Worm (Caenorhabditis elegans) whole organism, mixed stage, embryonic: ENCODE data around the gene T24D5.3.
"Not testable (repeated sequence)": the region's sequence is repeated elsewhere in the genome, so short reads cannot be mapped to it uniquely, and the experiment has no call there.

ENCODE experiments used
- bed-3 ChIP-seq: fragments of 200-800 bp; sonication (Bioruptor generic); optimal IDR thresholded peaks from 3 replicates; lab custom pipeline; 2018; ENCODE audit warnings: mild to moderate bottlenecking, missing genetic modification characterization, moderate library complexity, missing compliant biosample characterization
- blmp-1 ChIP-seq: fragments of 150-350 bp; optimal IDR thresholded peaks from 2 replicates; lab custom pipeline; 2014; ENCODE audit warnings: missing biosample characterization, missing genetic modification characterization
- ceh-39 ChIP-seq: fragments of 150-350 bp; optimal IDR thresholded peaks from 2 replicates; lab custom pipeline; 2014; ENCODE audit warnings: missing biosample characterization, missing genetic modification characterization
- ceh-43 ChIP-seq: fragments of 200-800 bp; sonication (Bioruptor generic); optimal IDR thresholded peaks from 2 replicates; lab custom pipeline; 2018; ENCODE audit warnings: mild to moderate bottlenecking, missing genetic modification characterization, moderate library complexity, missing compliant biosample characterization
- ceh-83 ChIP-seq: fragments of 200-800 bp; sonication (Bioruptor generic); optimal IDR thresholded peaks from 2 replicates; lab custom pipeline; 2018; ENCODE audit warnings: mild to moderate bottlenecking, missing genetic modification characterization, missing compliant biosample characterization
- ces-1 ChIP-seq: fragments of 150-350 bp; optimal IDR thresholded peaks from 2 replicates; lab custom pipeline; 2014; ENCODE audit warnings: missing biosample characterization, missing genetic modification reagents, missing genetic modification characterization
- drap-1 ChIP-seq: fragments of 200-800 bp; sonication (Bioruptor generic); optimal IDR thresholded peaks from 3 replicates; lab custom pipeline; 2018; ENCODE audit warnings: mild to moderate bottlenecking, missing genetic modification characterization, missing compliant biosample characterization
- elt-1 ChIP-seq: sonication (generic microtip); optimal IDR thresholded peaks from 2 replicates; lab custom pipeline; 2017; ENCODE audit warnings: missing genetic modification characterization, mild to moderate bottlenecking, missing compliant biosample characterization, antibody characterized with exemption, moderate library complexity, borderline replicate concordance; ENCODE audit not compliant: insufficient read depth
- flh-1 ChIP-seq: fragments of 200-800 bp; sonication (Bioruptor generic); optimal IDR thresholded peaks from 2 replicates; lab custom pipeline; 2018; ENCODE audit warnings: mild to moderate bottlenecking, missing genetic modification characterization, moderate library complexity, missing compliant biosample characterization
- ham-2 ChIP-seq: fragments of 200-800 bp; sonication (Bioruptor generic); optimal IDR thresholded peaks from 2 replicates; lab custom pipeline; 2018; ENCODE audit warnings: mild to moderate bottlenecking, missing genetic modification characterization, missing compliant biosample characterization
- hlh-1 ChIP-seq: fragments of 150-350 bp; optimal IDR thresholded peaks from 2 replicates; lab custom pipeline; 2014; ENCODE audit warnings: missing biosample characterization, missing genetic modification reagents, missing genetic modification characterization
- lin-13 ChIP-seq: fragments of 150-350 bp; optimal IDR thresholded peaks from 2 replicates; lab custom pipeline; 2014; ENCODE audit warnings: missing biosample characterization, missing genetic modification characterization
- lin-32 ChIP-seq: fragments of 200-800 bp; sonication (Bioruptor generic); optimal IDR thresholded peaks from 2 replicates; lab custom pipeline; 2018; ENCODE audit warnings: mild to moderate bottlenecking, missing genetic modification characterization, missing compliant biosample characterization
- lsy-2 ChIP-seq: fragments of 150-350 bp; optimal IDR thresholded peaks from 2 replicates; lab custom pipeline; 2014; ENCODE audit warnings: missing biosample characterization, missing genetic modification characterization
- mab-5 ChIP-seq: fragments of 150-350 bp; optimal IDR thresholded peaks from 2 replicates; lab custom pipeline; 2014; ENCODE audit warnings: missing biosample characterization, missing genetic modification characterization
- mep-1 ChIP-seq: fragments of 150-350 bp; optimal IDR thresholded peaks from 2 replicates; lab custom pipeline; 2017; ENCODE audit warnings: missing biosample characterization, missing genetic modification reagents, missing genetic modification characterization, inconsistent platforms
- mls-2 ChIP-seq: sonication (generic microtip); optimal IDR thresholded peaks from 2 replicates; lab custom pipeline; 2016; ENCODE audit warnings: mild to moderate bottlenecking, missing genetic modification characterization, moderate library complexity, missing compliant biosample characterization
- nhr-12 ChIP-seq: fragments of 150-350 bp; optimal IDR thresholded peaks from 2 replicates; lab custom pipeline; 2014; ENCODE audit warnings: missing biosample characterization, missing genetic modification characterization
- nhr-237 ChIP-seq: fragments of 150-350 bp; optimal IDR thresholded peaks from 2 replicates; lab custom pipeline; 2014; ENCODE audit warnings: missing biosample characterization, missing genetic modification characterization
- nhr-28 ChIP-seq: fragments of 150-350 bp; optimal IDR thresholded peaks from 2 replicates; lab custom pipeline; 2014; ENCODE audit warnings: missing biosample characterization, missing genetic modification characterization
- nhr-76 ChIP-seq: sonication (generic microtip); optimal IDR thresholded peaks from 2 replicates; lab custom pipeline; 2017; ENCODE audit warnings: missing biosample characterization, missing genetic modification characterization
- pha-4 ChIP-seq: fragments of 150-350 bp; optimal IDR thresholded peaks from 2 replicates; lab custom pipeline; 2018; ENCODE audit warnings: missing biosample characterization, missing genetic modification reagents, missing genetic modification characterization
- sem-2 ChIP-seq: fragments of 200-800 bp; sonication (Bioruptor generic); optimal IDR thresholded peaks from 2 replicates; lab custom pipeline; 2018; ENCODE audit warnings: mild to moderate bottlenecking, missing genetic modification characterization, missing compliant biosample characterization
- snpc-4 ChIP-seq: fragments of 150-350 bp; optimal IDR thresholded peaks from 2 replicates; lab custom pipeline; 2014; ENCODE audit warnings: missing biosample characterization, missing genetic modification characterization
- sptf-1 ChIP-seq: sonication (generic microtip); optimal IDR thresholded peaks from 2 replicates; lab custom pipeline; 2017; ENCODE audit warnings: mild to moderate bottlenecking, missing genetic modification characterization, moderate library complexity, missing compliant biosample characterization
- unc-120 ChIP-seq: sonication (generic microtip); optimal IDR thresholded peaks from 2 replicates; lab custom pipeline; 2017; ENCODE audit warnings: missing genetic modification characterization, missing compliant biosample characterization; ENCODE audit not compliant: poor library complexity, severe bottlenecking
- unc-39 ChIP-seq: fragments of 150-350 bp; optimal IDR thresholded peaks from 2 replicates; lab custom pipeline; 2014; ENCODE audit warnings: missing biosample characterization, missing genetic modification characterization
- unc-62 ChIP-seq: fragments of 150-350 bp; optimal IDR thresholded peaks from 2 replicates; lab custom pipeline; 2014; ENCODE audit warnings: missing biosample characterization, missing genetic modification reagents, missing genetic modification characterization
- zip-8 ChIP-seq: fragments of 150-350 bp; optimal IDR thresholded peaks from 2 replicates; lab custom pipeline; 2014; ENCODE audit warnings: missing biosample characterization, missing genetic modification characterization
- ztf-11 ChIP-seq: fragments of 150-350 bp; optimal IDR thresholded peaks from 2 replicates; lab custom pipeline; 2014; ENCODE audit warnings: missing biosample characterization, missing genetic modification characterization

T24D5.3 gene

DNA sequence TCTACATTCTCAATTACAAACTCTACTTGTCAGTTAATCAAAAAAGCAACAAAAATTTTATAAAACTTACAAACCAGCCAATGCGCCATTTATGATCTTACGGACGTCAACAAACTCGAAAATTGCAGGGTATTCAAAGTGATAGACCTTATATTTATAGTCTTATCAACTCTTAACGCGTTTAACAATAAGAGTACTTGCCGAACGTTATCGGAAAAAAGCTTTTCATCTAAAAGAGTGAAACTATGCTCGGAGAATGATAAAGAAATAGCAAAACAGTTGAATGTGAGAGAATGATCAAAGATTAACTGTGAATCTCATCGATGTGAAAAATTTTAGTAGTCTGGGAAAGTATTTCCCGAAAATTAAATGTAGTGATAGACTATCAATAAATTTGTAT, 16.1 kb downstream of the T24D5.3 start:
- no peak for TF ChIP-seq hlh-1 (tag; lab: Kevin White, UChicago)
- TF ChIP-seq nhr-12 (tag; lab: Kevin White, UChicago), result no peak
- TF ChIP-seq sem-2, result no peak
- no peak for TF ChIP-seq unc-39 (tag; lab: Kevin White, UChicago)
- no peak for TF ChIP-seq blmp-1 (tag; lab: Kevin White, UChicago)
- TF ChIP-seq nhr-237 (tag; lab: Kevin White, UChicago), result no peak
- no peak for TF ChIP-seq nhr-28 (tag; lab: Kevin White, UChicago)
- TF ChIP-seq unc-120 (tag; lab: Kevin White, UChicago), result no peak
- no peak for TF ChIP-seq ceh-39 (tag; lab: Kevin White, UChicago)
- TF ChIP-seq mab-5 (tag; lab: Kevin White, UChicago), result no peak
- TF ChIP-seq ces-1 (GFP tag; lab: Kevin White, UChicago), result no peak
- no peak for TF ChIP-seq lsy-2 (tag; lab: Kevin White, UChicago)
- TF ChIP-seq lin-32 (GFP tag; lab: Kevin White, UChicago), result no peak
- TF ChIP-seq drap-1 (GFP tag; lab: Kevin White, UChicago), result no peak
- no peak for TF ChIP-seq bed-3 (GFP tag; lab: Kevin White, UChicago)
- TF ChIP-seq ceh-83, result no peak
- TF ChIP-seq, all 35 proteins: peak for 0

DNA sequence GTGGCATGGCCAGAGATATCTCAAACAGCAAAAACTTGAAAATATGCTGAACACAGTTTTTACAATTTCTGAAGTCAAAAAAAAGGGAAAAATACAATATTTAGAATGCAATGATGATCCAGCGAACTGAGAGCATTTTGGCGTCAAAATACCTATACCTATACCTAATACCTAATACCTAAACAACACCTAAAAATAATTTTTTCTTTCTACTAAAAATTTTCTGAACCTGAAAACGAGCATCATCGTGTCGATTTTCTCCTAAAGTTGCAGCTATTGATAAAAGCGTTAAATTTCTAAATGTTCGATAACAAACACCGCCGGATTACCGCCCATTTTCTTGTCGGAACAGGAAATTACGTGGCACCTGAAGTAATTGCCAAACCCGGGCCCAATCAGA, 17.0 kb downstream of the T24D5.3 start, which contains the start of gene T24D5.4:
Gene T24D5.4 (plus strand): TSS at position 301 of the 400 bp plus-strand sequence.
- TF ChIP-seq sptf-1 (no peak), drap-1 (GFP tag; lab: Kevin White, UChicago) (no peak), mep-1 (tag; lab: Kevin White, UChicago) (no peak), ceh-39 (tag; lab: Kevin White, UChicago) (no peak), flh-1 (GFP tag; lab: Kevin White, UChicago) (no peak), ztf-11 (no peak), pha-4 (tag; lab: Kevin White, UChicago) (no peak), lin-13 (tag; lab: Kevin White, UChicago) (no peak), ceh-83 (no peak), zip-8 (tag; lab: Kevin White, UChicago) (no peak), elt-1 (tag; lab: Kevin White, UChicago) (no peak), ceh-43 (GFP tag; lab: Kevin White, UChicago) (no peak)

DNA sequence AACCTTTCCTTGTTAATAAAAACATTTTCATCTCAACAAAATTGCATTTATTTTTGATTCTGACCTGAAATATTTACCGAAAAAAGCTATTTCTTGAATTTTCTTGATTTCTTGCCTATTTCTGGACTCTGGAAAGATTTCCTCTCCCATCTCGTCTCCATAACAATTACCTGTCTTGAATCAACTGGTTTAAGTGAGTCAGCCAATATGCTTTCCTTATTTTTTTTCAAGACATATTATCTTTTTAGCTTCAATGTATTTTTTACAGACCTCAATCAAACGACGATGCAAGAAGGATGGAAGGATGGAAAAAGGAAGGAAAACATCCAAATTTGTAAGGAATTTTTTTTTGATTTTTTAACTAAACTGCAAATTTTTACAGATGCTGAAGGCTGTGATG, 22.7 kb downstream of the T24D5.3 start:
- no peak for TF ChIP-seq zip-8 (tag; lab: Kevin White, UChicago)
- no peak for TF ChIP-seq ces-1 (GFP tag; lab: Kevin White, UChicago)
- TF ChIP-seq snpc-4 (tag; lab: Kevin White, UChicago), result no peak
- TF ChIP-seq nhr-76, result no peak
- no peak for TF ChIP-seq unc-62 (GFP tag; lab: Kevin White, UChicago)
- TF ChIP-seq sptf-1, result no peak
- TF ChIP-seq ceh-83, result no peak
- TF ChIP-seq ham-2 (GFP tag; lab: Kevin White, UChicago), result no peak
- no peak for TF ChIP-seq mls-2 (tag; lab: Kevin White, UChicago)
- no peak for TF ChIP-seq nhr-12 (tag; lab: Kevin White, UChicago)
- no peak for TF ChIP-seq lin-32 (GFP tag; lab: Kevin White, UChicago)
- TF ChIP-seq ceh-39 (tag; lab: Kevin White, UChicago), result no peak
- no peak for TF ChIP-seq nhr-237 (tag; lab: Kevin White, UChicago)
- TF ChIP-seq flh-1 (GFP tag; lab: Kevin White, UChicago), result no peak
- TF ChIP-seq, all 35 proteins: peak for 0

DNA sequence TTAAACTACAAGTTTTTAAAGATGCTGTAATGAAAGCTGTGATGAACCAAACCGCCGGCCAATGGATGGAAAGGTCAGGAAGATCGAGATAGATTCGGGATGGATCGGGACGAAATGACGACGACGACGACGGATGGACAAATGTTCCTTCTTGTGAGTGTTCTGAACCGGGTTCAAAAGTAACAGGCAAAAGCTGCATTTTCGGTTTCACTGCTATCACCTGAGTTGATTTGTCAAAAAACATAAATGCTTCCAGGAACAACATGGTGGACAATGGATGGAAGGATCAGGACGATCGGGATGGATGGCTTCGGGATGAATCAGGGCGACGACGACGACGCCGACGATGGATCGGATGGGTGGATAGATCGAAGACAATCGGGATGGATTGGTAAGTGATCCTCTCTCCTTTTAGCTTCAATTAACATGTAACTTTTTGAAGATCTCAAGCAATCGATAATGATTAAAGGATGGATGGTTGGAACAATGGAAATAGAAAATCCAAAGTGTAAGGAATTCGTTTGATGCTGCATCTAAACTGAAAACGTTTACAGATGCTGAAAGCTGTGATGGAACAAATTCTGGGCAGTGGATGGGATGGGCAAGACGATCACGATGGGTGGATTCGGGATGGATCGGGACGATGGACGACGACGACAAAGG, 23.6 kb downstream of the T24D5.3 start, which contains the start of the genes T24D5.6 and R09A8.9:
Gene T24D5.6 (plus strand): TSS at position 301 of the 663 bp plus-strand sequence.
Gene R09A8.9 (plus strand): TSS at position 613 of the 663 bp plus-strand sequence.
- no peak for TF ChIP-seq bed-3 (GFP tag; lab: Kevin White, UChicago)

DNA sequence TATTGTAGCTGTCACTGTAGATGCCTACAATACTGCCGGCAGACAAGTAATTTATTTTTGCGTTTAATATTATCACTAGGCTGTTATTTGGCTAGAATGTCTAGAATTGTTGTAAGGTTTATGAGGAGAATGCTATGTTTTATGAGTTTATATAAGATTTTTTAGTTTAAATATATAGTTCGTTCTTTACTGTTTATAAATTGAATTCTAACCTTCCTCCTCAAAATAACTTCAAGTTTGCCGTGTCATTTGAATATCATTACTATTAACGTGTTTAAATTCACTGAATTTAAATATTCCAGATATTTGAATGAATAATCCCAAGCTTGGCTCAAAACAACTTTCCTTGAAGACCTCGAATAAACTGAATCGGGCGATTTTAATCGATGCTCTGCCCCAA, 33.6 kb downstream of the T24D5.3 start, which contains the start of gene R09A8.1:
Gene R09A8.1 (plus strand): TSS at position 301 of the 400 bp plus-strand sequence.
- TF ChIP-seq ztf-11; nhr-237 (tag; lab: Kevin White, UChicago); unc-62 (GFP tag; lab: Kevin White, UChicago): not testable (repeated sequence)
